Fruit fly (Drosophila melanogaster) whole organism, embryonic: ENCODE measurements around the gene abs.

Experiments used
- Bteb2 ChIP-seq: fragments of 200-800 bp; sonication (Bioruptor generic); optimal IDR thresholded peaks from 2 replicates; lab custom pipeline; 2016; ENCODE audit warnings: missing biosample characterization, missing genetic modification characterization
- CG10462 ChIP-seq: fragments of 200-800 bp; sonication (Bioruptor generic); optimal IDR thresholded peaks from 2 replicates; lab custom pipeline; 2016; ENCODE audit warnings: missing biosample characterization, missing genetic modification characterization
- CG10543 ChIP-seq: fragments of 200-800 bp; sonication (Bioruptor generic); optimal IDR thresholded peaks from 3 replicates; lab custom pipeline; 2017; ENCODE audit warnings: missing biosample characterization, mild to moderate bottlenecking, missing genetic modification characterization, moderate library complexity
- CG12659 ChIP-seq: fragments of 200-800 bp; sonication (Bioruptor generic); optimal IDR thresholded peaks from 3 replicates; lab custom pipeline; 2017; ENCODE audit warnings: mild to moderate bottlenecking, missing biosample characterization, missing genetic modification reagents, missing genetic modification characterization
- CG14860 ChIP-seq: fragments of 200-800 bp; sonication (Bioruptor generic); IDR thresholded peaks from 3 replicates; pipeline ENCODE4 v1.3.6; 2022; ENCODE audit warnings: missing biosample characterization, missing genetic modification characterization; ENCODE audit not compliant: partially characterized antibody
- CG16813 ChIP-seq: fragments of 200-800 bp; sonication (Bioruptor generic); IDR thresholded peaks from 3 replicates; pipeline ENCODE4 v1.3.6; 2022; ENCODE audit warnings: missing biosample characterization, missing genetic modification characterization; ENCODE audit not compliant: partially characterized antibody
- CG18599 ChIP-seq: fragments of 200-800 bp; sonication (Bioruptor generic); optimal IDR thresholded peaks from 3 replicates; lab custom pipeline; 2017; ENCODE audit warnings: missing biosample characterization, missing genetic modification characterization, mild to moderate bottlenecking, moderate library complexity, missing genetic modification reagents
- CG2202 ChIP-seq: fragments of 200-800 bp; sonication (Bioruptor generic); optimal IDR thresholded peaks from 2 replicates; lab custom pipeline; 2018; ENCODE audit warnings: missing biosample characterization, mild to moderate bottlenecking, missing genetic modification characterization
- CG2889 ChIP-seq: fragments of 200-800 bp; sonication (Bioruptor generic); IDR thresholded peaks from 3 replicates; pipeline ENCODE4 v1.3.6; 2022; ENCODE audit warnings: missing biosample characterization, missing genetic modification characterization
- CG32772 ChIP-seq: fragments of 200-800 bp; sonication (Bioruptor generic); IDR thresholded peaks from 2 replicates; pipeline ENCODE4 v1.3.6; 2022; ENCODE audit warnings: missing biosample characterization, missing genetic modification characterization
- CG3995 ChIP-seq: fragments of 200-800 bp; sonication (Bioruptor generic); optimal IDR thresholded peaks from 3 replicates; lab custom pipeline; 2016; ENCODE audit warnings: missing biosample characterization, missing genetic modification characterization
- CG6791 ChIP-seq: fragments of 200-800 bp; sonication (Bioruptor generic); IDR thresholded peaks from 3 replicates; pipeline ENCODE4 v1.3.6; 2022; ENCODE audit warnings: missing biosample characterization, missing genetic modification characterization; ENCODE audit not compliant: partially characterized antibody
- CG8388 ChIP-seq: fragments of 200-800 bp; sonication (Bioruptor generic); optimal IDR thresholded peaks from 2 replicates; lab custom pipeline; 2019; ENCODE audit warnings: missing biosample characterization, mild to moderate bottlenecking, missing genetic modification characterization, moderate library complexity
- CG8924 ChIP-seq: fragments of 200-800 bp; optimal IDR thresholded peaks from 3 replicates; lab custom pipeline; 2019; ENCODE audit warnings: missing biosample characterization, mild to moderate bottlenecking, missing genetic modification characterization, moderate library complexity
- CG9932 ChIP-seq: fragments of 200-800 bp; sonication (Bioruptor generic); IDR thresholded peaks from 2 replicates; pipeline ENCODE4 v1.3.6; 2022; ENCODE audit warnings: missing biosample characterization, missing genetic modification characterization
- Dbx ChIP-seq: fragments of 200-800 bp; sonication (Bioruptor generic); IDR thresholded peaks from 3 replicates; pipeline ENCODE4 v1.3.6; 2022; ENCODE audit warnings: missing biosample characterization, missing genetic modification characterization
- Deaf1 ChIP-seq: fragments of 200-800 bp; optimal IDR thresholded peaks from 3 replicates; lab custom pipeline; 2019; ENCODE audit warnings: missing biosample characterization, mild to moderate bottlenecking, missing genetic modification characterization, moderate library complexity
- Dp ChIP-seq: fragments of 200-800 bp; sonication (Bioruptor generic); optimal IDR thresholded peaks from 2 replicates; lab custom pipeline; 2018; ENCODE audit warnings: missing biosample characterization, mild to moderate bottlenecking, missing genetic modification characterization, moderate library complexity
- Dref ChIP-seq: fragments of 200-800 bp; sonication (Bioruptor generic); IDR thresholded peaks from 2 replicates; pipeline ENCODE4 v1.3.6; 2022; ENCODE audit warnings: missing biosample characterization, missing genetic modification characterization
- Eip74EF ChIP-seq, 2 experiments: fragments of 200-800 bp in 1 of 2; fragments of >200 bp in 1 of 2; sonication (Bioruptor generic) in 1 of 2; optimal IDR thresholded peaks; 2 replicates each; lab custom pipeline; 2017 to 2019; ENCODE audit warnings: missing biosample characterization in 2 of 2, missing genetic modification characterization in 2 of 2, mild to moderate bottlenecking in 1 of 2, moderate library complexity in 1 of 2
- HLH4C ChIP-seq: fragments of 200-800 bp; sonication (Bioruptor generic); IDR thresholded peaks from 3 replicates; pipeline ENCODE4 v1.3.6; 2022; ENCODE audit warnings: missing biosample characterization, missing genetic modification characterization; ENCODE audit not compliant: partially characterized antibody
- Med ChIP-seq: fragments of 200-800 bp; sonication (Bioruptor generic); peaks from one replicate; lab custom pipeline; 2016; ENCODE audit warnings: missing biosample characterization, missing genetic modification characterization, mild to moderate bottlenecking, inconsistent platforms, moderate library complexity
- NFAT ChIP-seq: fragments of 200-800 bp; sonication (Bioruptor generic); IDR thresholded peaks from 2 replicates; pipeline ENCODE4 v1.3.6; 2022; ENCODE audit warnings: missing biosample characterization, missing genetic modification characterization
- Trl ChIP-seq, 3 experiments: fragments of >200 bp in 2 of 3; fragments of 200-800 bp in 1 of 3; sonication (Bioruptor generic) in 1 of 3; optimal IDR thresholded peaks; 2 replicates in 1 of 3; 3 replicates in 2 of 3; lab custom pipeline; 2016 to 2017; ENCODE audit warnings: missing biosample characterization in 1 of 3, missing genetic modification characterization in 1 of 3
- abd-A ChIP-seq: fragments of 200-800 bp; sonication (Bioruptor generic); optimal IDR thresholded peaks from 3 replicates; lab custom pipeline; 2019; ENCODE audit warnings: missing biosample characterization, mild to moderate bottlenecking, missing genetic modification characterization, moderate library complexity
- amos ChIP-seq: fragments of 200-800 bp; sonication (Bioruptor generic); IDR thresholded peaks from 2 replicates; pipeline ENCODE4 v1.3.6; 2022; ENCODE audit warnings: missing biosample characterization, missing genetic modification characterization; ENCODE audit not compliant: partially characterized antibody
- ato ChIP-seq: fragments of 200-800 bp; sonication (Bioruptor generic); IDR thresholded peaks from 2 replicates; pipeline ENCODE4 v1.3.6; 2022; ENCODE audit warnings: missing biosample characterization, missing genetic modification characterization; ENCODE audit not compliant: partially characterized antibody
- ems ChIP-seq: fragments of 200-800 bp; sonication (Bioruptor generic); optimal IDR thresholded peaks from 3 replicates; lab custom pipeline; 2016; ENCODE audit warnings: missing biosample characterization, missing genetic modification characterization
- fu2 ChIP-seq: fragments of 200-800 bp; sonication (Bioruptor generic); optimal IDR thresholded peaks from 2 replicates; lab custom pipeline; 2016; ENCODE audit warnings: missing biosample characterization, missing genetic modification characterization
- gcm ChIP-seq: fragments of 200-800 bp; sonication (Bioruptor generic); optimal IDR thresholded peaks from 2 replicates; lab custom pipeline; 2019; ENCODE audit warnings: missing biosample characterization, mild to moderate bottlenecking, missing genetic modification characterization, moderate library complexity
- hkb ChIP-seq, 2 experiments: fragments of 200-800 bp in 1 of 2; fragments of >200 bp in 1 of 2; sonication (Bioruptor generic) in 1 of 2; IDR thresholded peaks in 1 of 2; optimal IDR thresholded peaks in 1 of 2; 2 replicates each; pipeline versions ENCODE4 v1.3.6 to Lab custom; 2017 to 2022; ENCODE audit warnings: missing biosample characterization in 1 of 2, missing genetic modification characterization in 1 of 2
- inv ChIP-seq: fragments of 200-800 bp; sonication (Bioruptor generic); IDR thresholded peaks from 2 replicates; pipeline ENCODE4 v1.3.6; 2022; ENCODE audit warnings: missing biosample characterization, missing genetic modification characterization; ENCODE audit not compliant: partially characterized antibody
- jumu ChIP-seq: fragments of 200-800 bp; sonication (Bioruptor generic); optimal IDR thresholded peaks from 3 replicates; lab custom pipeline; 2016; ENCODE audit warnings: missing biosample characterization, missing genetic modification characterization
- lab ChIP-seq: fragments of 200-800 bp; sonication (Bioruptor generic); optimal IDR thresholded peaks from 3 replicates; lab custom pipeline; 2017; ENCODE audit warnings: missing biosample characterization, missing genetic modification characterization, mild to moderate bottlenecking, moderate library complexity, missing genetic modification reagents
- nerfin-2 ChIP-seq: fragments of 200-800 bp; sonication (Bioruptor generic); IDR thresholded peaks from 2 replicates; pipeline ENCODE4 v1.3.6; 2022; ENCODE audit warnings: missing biosample characterization, missing genetic modification characterization; ENCODE audit not compliant: partially characterized antibody
- pan ChIP-seq, 4 experiments: fragments of >200 bp in 3 of 4; fragments of 200-800 bp in 1 of 4; sonication (Bioruptor generic) in 1 of 4; optimal IDR thresholded peaks in 3 of 4; IDR thresholded peaks in 1 of 4; 2 replicates each; pipeline versions ENCODE4 v1.3.6 to Lab custom; 2017 to 2022; ENCODE audit warnings: missing biosample characterization in 2 of 4, missing genetic modification characterization in 2 of 4, mixed read lengths in 1 of 4
- psq ChIP-seq: fragments of 200-800 bp; sonication (Bioruptor generic); optimal IDR thresholded peaks from 2 replicates; lab custom pipeline; 2017; ENCODE audit warnings: missing biosample characterization, missing genetic modification characterization
- pzg ChIP-seq: fragments of 200-800 bp; sonication (Bioruptor generic); optimal IDR thresholded peaks from 3 replicates; lab custom pipeline; 2018; ENCODE audit warnings: missing biosample characterization, mild to moderate bottlenecking, missing genetic modification characterization, moderate library complexity
- rib ChIP-seq: fragments of 200-800 bp; sonication (Bioruptor generic); IDR thresholded peaks from 2 replicates; pipeline ENCODE4 v1.3.6; 2022; ENCODE audit warnings: missing biosample characterization, missing genetic modification characterization
- ttk ChIP-seq: fragments of 200-800 bp; sonication (Bioruptor generic); IDR thresholded peaks from 2 replicates; pipeline ENCODE4 v2.1.2; 2022; ENCODE audit warnings: missing biosample characterization, missing genetic modification characterization
- twi ChIP-seq: fragments of 200-800 bp; optimal IDR thresholded peaks from 2 replicates; lab custom pipeline; 2019; ENCODE audit warnings: missing biosample characterization, mild to moderate bottlenecking, missing genetic modification characterization, moderate library complexity
- unpg ChIP-seq: fragments of 200-800 bp; sonication (Bioruptor generic); optimal IDR thresholded peaks from 3 replicates; lab custom pipeline; 2018; ENCODE audit warnings: missing biosample characterization, mild to moderate bottlenecking, missing genetic modification characterization, moderate library complexity
- vnd ChIP-seq: fragments of 200-800 bp; sonication (Bioruptor generic); IDR thresholded peaks from 3 replicates; pipeline ENCODE4 v1.3.6; 2022; ENCODE audit warnings: missing biosample characterization, missing genetic modification characterization; ENCODE audit not compliant: partially characterized antibody
- wdn ChIP-seq: fragments of 200-800 bp; sonication (Bioruptor generic); IDR thresholded peaks from 2 replicates; pipeline ENCODE4 v1.3.6; 2022; ENCODE audit warnings: missing biosample characterization, missing genetic modification characterization
- zen ChIP-seq: fragments of 200-800 bp; sonication (Bioruptor generic); optimal IDR thresholded peaks from 3 replicates; lab custom pipeline; 2018; ENCODE audit warnings: missing biosample characterization, mild to moderate bottlenecking, missing genetic modification characterization, moderate library complexity

Gene abs

DNA sequence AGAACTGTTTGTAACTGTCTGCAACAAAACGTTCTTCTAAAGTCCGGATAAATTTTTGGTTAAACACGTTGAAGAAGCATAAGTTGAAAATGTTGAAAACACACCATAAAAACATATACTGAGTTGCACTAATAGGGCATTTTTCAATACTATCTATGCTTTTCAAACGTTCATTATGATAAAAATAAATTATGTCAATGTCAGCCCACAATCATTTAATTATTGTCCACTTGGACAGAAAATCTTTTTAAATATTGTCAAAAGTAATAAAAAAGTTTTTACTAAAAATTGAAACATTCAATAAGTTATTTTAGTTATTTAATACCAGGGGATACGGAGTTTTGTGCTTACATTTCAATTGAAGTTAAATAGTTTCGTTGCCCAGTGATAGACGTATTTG is 33.6 kb downstream of the abs start, which contains the start of gene CG1092:
TSS of gene CG1092 (plus strand) at position 301 of the 400 bp plus-strand sequence.
- TF ChIP-seq twi (tag; lab: Kevin White, UChicago) (no peak), Eip74EF (GFP tag; optimal IDR thresholded peaks at IDR 0.05; lab: Kevin White, UChicago) (no peak), ttk (no peak), CG9932 (no peak), inv (GFP tag; lab: Robert Waterston, UW) (no peak), Bteb2 (GFP tag; lab: Kevin White, UChicago) (no peak), CG32772 (no peak), zen (no peak), CG8924 (no peak), CG12659 (no peak), hkb (optimal IDR thresholded peaks at IDR 0.05; lab: Kevin White, UChicago) (no peak), hkb (GFP tag; IDR thresholded peaks at IDR 0.05; lab: Robert Waterston, UW) (no peak), CG10462 (no peak), ems (no peak), psq (GFP tag; lab: Kevin White, UChicago) (no peak), Dref (GFP tag; lab: Robert Waterston, UW) (no peak), amos (no peak), abd-A (tag; lab: Kevin White, UChicago) (no peak)

dm6 chr3R:4268339-4268738 is 35.5 kb downstream of the abs start:
- 0 out of 2 replicates have a peak, but pooled peaks have one; percentile 28 for TF ChIP-seq ato (GFP tag; lab: Robert Waterston, UW)
- TF ChIP-seq nerfin-2, result 0 out of 2 replicates have a peak, but pooled peaks have one; percentile 43
- no peak for TF ChIP-seq NFAT (GFP tag; lab: Robert Waterston, UW)
- TF ChIP-seq CG14860 (GFP tag; lab: Robert Waterston, UW), result peak; percentile 60; the same call in 2 of the 3 replicates
- TF ChIP-seq vnd (GFP tag; lab: Robert Waterston, UW), result peak; percentile 25; the same call in 1 of the 3 replicates
- TF ChIP-seq CG2889 (GFP tag; lab: Robert Waterston, UW), result no peak
- TF ChIP-seq Dp (GFP tag; lab: Kevin White, UChicago), result no peak
- no peak for TF ChIP-seq rib (GFP tag; lab: Robert Waterston, UW)
- peak; percentile 18; the same call in 1 of the 3 replicates for TF ChIP-seq CG6791 (GFP tag; lab: Robert Waterston, UW)
- peak; percentile 66 for TF ChIP-seq CG16813
- peak; percentile 18 for TF ChIP-seq Med (GFP tag; lab: Kevin White, UChicago)
- peak; percentile 70; the same call in 2 of the 3 replicates for TF ChIP-seq HLH4C (GFP tag; lab: Robert Waterston, UW)

DNA sequence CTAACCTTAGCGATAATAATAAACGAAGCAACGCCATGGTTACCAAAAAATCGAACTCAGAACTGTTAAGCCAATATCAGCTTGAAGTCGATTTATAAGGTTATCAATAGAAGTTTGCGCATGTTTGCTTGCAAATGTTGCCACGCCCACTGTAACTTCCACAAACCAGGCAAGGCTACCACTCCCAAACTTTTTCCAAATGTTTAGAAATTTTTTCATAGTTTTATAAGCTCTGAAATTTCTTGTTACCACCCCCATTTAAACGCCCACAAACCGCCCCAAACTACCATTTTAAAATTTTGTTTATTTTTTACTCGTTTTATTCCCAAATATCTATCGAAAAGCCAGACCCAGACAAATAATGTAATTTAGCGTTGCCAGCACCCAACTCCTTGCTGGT is 45.0 kb downstream of the abs start, which contains the start of gene flip:
TSS of gene flip (minus strand) at position 101 of the 400 bp plus-strand sequence.
- TF ChIP-seq wdn (no peak), CG8388 (GFP tag; lab: Kevin White, UChicago) (no peak), jumu (GFP tag; lab: Kevin White, UChicago) (no peak), fu2 (no peak), CG2202 (tag; lab: Kevin White, UChicago) (no peak), CG3995 (GFP tag; lab: Kevin White, UChicago) (no peak)

- TF ChIP-seq CG18599 (GFP tag; lab: Kevin White, UChicago) (no peak), nerfin-2 (no peak), Dbx (GFP tag; lab: Robert Waterston, UW) (no peak), gcm (peak; percentile 3), CG10543 (peak; percentile 36), lab (peak; percentile 4), pan (optimal IDR thresholded peaks at IDR 0.05; lab: Kevin White, UChicago) (no peak), pan (GFP tag; optimal IDR thresholded peaks at IDR 0.05 in 1 of 2, IDR thresholded peaks at IDR 0.05 in 1 of 2) (no peak), unpg (GFP tag; lab: Kevin White, UChicago) (no peak), pzg (GFP tag; lab: Kevin White, UChicago) (peak; percentile 8), Deaf1 (peak; percentile 83), Trl (optimal IDR thresholded peaks at IDR 0.05; lab: Kevin White, UChicago) (peak in 1 of 2 experiments; percentile 21), Trl (GFP tag; optimal IDR thresholded peaks at IDR 0.05; lab: Kevin White, UChicago) (no peak)
Measured at dm6 chr3R:4280062-4280461, 47.2 kb downstream of the abs start, which contains the start of gene cpx. Gene cpx, plus strand, starts transcription at chr3R:4280221.
